Worm (Caenorhabditis elegans): ENCODE data around the gene K08H2.3.

K08H2.3 gene

DNA sequence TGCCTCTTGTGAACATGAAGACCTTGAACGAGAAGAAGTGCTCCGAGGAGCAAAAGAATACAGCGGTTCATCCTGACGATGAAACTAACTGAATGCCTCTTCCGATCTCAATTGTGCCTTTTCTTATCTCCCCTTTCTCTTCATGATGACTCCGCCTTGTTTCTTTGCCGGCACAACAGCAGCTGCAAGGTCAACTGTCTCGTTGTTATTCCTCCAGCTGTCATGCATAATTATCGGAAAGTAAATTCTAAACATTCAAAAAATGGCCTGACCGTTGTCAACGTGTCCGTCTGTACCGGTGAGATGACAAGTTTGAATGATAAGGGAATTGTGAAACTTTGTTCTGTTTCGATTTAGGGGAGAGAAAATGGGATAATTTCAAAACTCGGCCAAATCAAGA, 15.8 kb upstream of the K08H2.3 start, which contains the start of gene asp-4 (continued):
- TF ChIP-seq madf-5 (GFP tag; IDR thresholded peaks at IDR 0.05) (no peak), F44E2.7 (GFP tag; IDR thresholded peaks at IDR 0.05) (no peak), zip-2 (tag; optimal IDR thresholded peaks at IDR 0.05) (no peak), dmd-8 (GFP tag; IDR thresholded peaks at IDR 0.05) (no peak), nhr-102 (tag; optimal IDR thresholded peaks at IDR 0.05) (no peak)

- TF ChIP-seq gei-8 (GFP tag; optimal IDR thresholded peaks at IDR 0.05) (no peak), ceh-62 (tag; optimal IDR thresholded peaks at IDR 0.05) (no peak), tag-97 (GFP tag; IDR thresholded peaks at IDR 0.05) (no peak), dmd-9 (GFP tag; IDR thresholded peaks at IDR 0.05) (no peak), spr-3 (GFP tag; optimal IDR thresholded peaks at IDR 0.05) (no peak), aly-2 (tag; optimal IDR thresholded peaks at IDR 0.05) (no peak), madf-9 (GFP tag; conservative IDR thresholded peaks at IDR 0.05) (no peak), ZK546.5 (tag; optimal IDR thresholded peaks at IDR 0.05) (no peak), cey-2 (tag; optimal IDR thresholded peaks at IDR 0.05; ENCODE audit: borderline replicate concordance, insufficient read depth) (no peak), Y48G9A.11 (GFP tag; IDR thresholded peaks at IDR 0.05) (no peak), jun-1 (tag; optimal IDR thresholded peaks at IDR 0.05) (no peak), nhr-102 (tag; optimal IDR thresholded peaks at IDR 0.05) (no peak), F37D6.2 (tag; optimal IDR thresholded peaks at IDR 0.05) (no peak), Y105C5A.15 (GFP tag; IDR thresholded peaks at IDR 0.05) (no peak), tra-1 (GFP tag; IDR thresholded peaks at IDR 0.05) (no peak), nhr-28 (tag; optimal IDR thresholded peaks at IDR 0.05) (no peak), pqm-1 (tag; optimal IDR thresholded peaks at IDR 0.05) (no peak), T20F7.1 (GFP tag; optimal IDR thresholded peaks at IDR 0.05) (no peak), lin-15B (tag; optimal IDR thresholded peaks at IDR 0.05) (no peak)
These were observed 13.8 kb upstream of the K08H2.3 start, which contains the start of gene skr-20 for ce11 chrX:13223437-13223836. TSS of gene skr-20 (minus strand) at chrX:13223537.

DNA sequence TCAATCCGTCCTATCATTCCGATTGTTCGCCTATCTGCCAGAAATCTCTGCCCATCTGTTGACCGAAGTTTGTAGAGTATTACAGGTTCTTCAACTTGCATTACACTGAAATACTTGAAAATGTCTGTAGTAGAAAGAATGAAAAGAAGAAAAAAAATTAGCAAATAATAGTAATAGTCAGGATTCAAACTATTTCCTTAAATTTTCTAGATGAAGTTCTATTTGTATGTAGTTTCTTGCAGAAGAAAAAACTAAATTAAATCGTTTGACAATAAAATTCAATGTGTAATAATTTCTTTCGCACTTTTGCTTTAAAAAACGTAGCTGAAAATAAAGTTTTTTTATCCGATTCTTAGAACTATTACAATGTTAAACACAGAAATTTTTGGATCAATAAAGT, 12.6 kb upstream of the K08H2.3 start, which contains the start of gene skr-19:
Gene skr-19, minus strand, starts transcription at position 101 of the 400 bp plus-strand sequence.
- no peak for TF ChIP-seq dpl-1 (GFP tag; optimal IDR thresholded peaks at IDR 0.05)
- TF ChIP-seq aha-1 (tag) = peak; percentile 9
- TF ChIP-seq hmg-1.1 (GFP tag; IDR thresholded peaks at IDR 0.05) = no peak
- TF ChIP-seq saeg-2 (GFP tag; IDR thresholded peaks at IDR 0.05) = no peak

- TF ChIP-seq hlh-11 (tag; optimal IDR thresholded peaks at IDR 0.05) = peak; percentile 55
- TF ChIP-seq lin-38 (GFP tag; IDR thresholded peaks at IDR 0.05) = no peak
- TF ChIP-seq dmd-6 (GFP tag; IDR thresholded peaks at IDR 0.05) = peak; percentile 42; the same call in 1 of the 2 replicates
- TF ChIP-seq unc-130 (GFP tag; optimal IDR thresholded peaks at IDR 0.05) = no peak
- peak in 1 of 2 experiments; percentile 93 for TF ChIP-seq unc-62 (GFP tag; optimal IDR thresholded peaks at IDR 0.05 in 1 of 2)
- TF ChIP-seq unc-62 (tag; optimal IDR thresholded peaks at IDR 0.05) = no peak
- TF ChIP-seq dve-1 (tag; optimal IDR thresholded peaks at IDR 0.05; ENCODE audit: insufficient read depth) = peak; percentile 32
- peak; percentile 13 for TF ChIP-seq pqm-1 (tag; optimal IDR thresholded peaks at IDR 0.05)
- peak in 1 of 2 experiments; percentile 26 for TF ChIP-seq hif-1 (tag; optimal IDR thresholded peaks at IDR 0.05)
- peak; percentile 34 for TF ChIP-seq mxl-3 (GFP tag; optimal IDR thresholded peaks at IDR 0.05)
- TF ChIP-seq F26F4.8 (GFP tag; conservative IDR thresholded peaks at IDR 0.05) = no peak
- peak; percentile 17; the same call in 1 of the 2 replicates for TF ChIP-seq hmg-1.1 (GFP tag; IDR thresholded peaks at IDR 0.05)
- no peak for TF ChIP-seq cey-2 (tag; optimal IDR thresholded peaks at IDR 0.05; ENCODE audit: borderline replicate concordance, insufficient read depth)
- peak; percentile 26 for TF ChIP-seq nhr-11 (tag; optimal IDR thresholded peaks at IDR 0.05)
- TF ChIP-seq lsy-2 (tag; optimal IDR thresholded peaks at IDR 0.05) = peak in 1 of 2 experiments; percentile 36
- TF ChIP-seq lir-3 (tag; optimal IDR thresholded peaks at IDR 0.05) = no peak
- peak; percentile 48 for TF ChIP-seq mep-1 (tag; optimal IDR thresholded peaks at IDR 0.05)
- TF ChIP-seq arid-1 (GFP tag; conservative IDR thresholded peaks at IDR 0.05) = no peak
- TF ChIP-seq nhr-28 (tag; optimal IDR thresholded peaks at IDR 0.05) = peak; percentile 46
- peak; percentile 40 for TF ChIP-seq nhr-6 (tag; optimal IDR thresholded peaks at IDR 0.05)
- TF ChIP-seq daf-16 (GFP tag; optimal IDR thresholded peaks at IDR 0.05) = no peak
- TF ChIP-seq daf-16 (tag; optimal IDR thresholded peaks at IDR 0.05) = peak; percentile 68
These were observed 11.9 kb upstream of the K08H2.3 start for ce11 chrX:13225111-13225905.
